Fruit fly (Drosophila melanogaster) whole organism, embryonic: ENCODE measurements around the gene Rpp14a.

Experiments used
- Bteb2 ChIP-seq: fragments of 200-800 bp; sonication (Bioruptor generic); optimal IDR thresholded peaks from 2 replicates; lab custom pipeline; 2016; ENCODE audit warnings: missing biosample characterization, missing genetic modification characterization
- CG6683 ChIP-seq: fragments of 200-800 bp; sonication (Bioruptor generic); optimal IDR thresholded peaks from 2 replicates; lab custom pipeline; 2017; ENCODE audit warnings: missing biosample characterization, mild to moderate bottlenecking, missing genetic modification characterization, missing genetic modification reagents
- CG6813 ChIP-seq: fragments of 200-800 bp; sonication (Bioruptor generic); optimal IDR thresholded peaks from 2 replicates; lab custom pipeline; 2017; ENCODE audit warnings: missing biosample characterization, missing genetic modification characterization, mild to moderate bottlenecking, moderate library complexity, missing genetic modification reagents
- Dip2 ChIP-seq: fragments of 200-800 bp; sonication (Bioruptor generic); IDR thresholded peaks from 2 replicates; pipeline ENCODE4 v1.3.6; 2022; ENCODE audit warnings: missing biosample characterization, missing genetic modification characterization
- Lpt ChIP-seq: fragments of >200 bp; optimal IDR thresholded peaks from 2 replicates; lab custom pipeline; 2018; ENCODE audit warnings: missing biosample characterization, missing genetic modification characterization
- ab ChIP-seq: fragments of 200-800 bp; sonication (Bioruptor generic); optimal IDR thresholded peaks from 2 replicates; lab custom pipeline; 2016; ENCODE audit warnings: missing biosample characterization, missing genetic modification characterization
- ranshi ChIP-seq: fragments of 200-800 bp; sonication (Bioruptor generic); IDR thresholded peaks from 2 replicates; pipeline ENCODE4 v1.3.6; 2022; ENCODE audit warnings: missing biosample characterization, missing genetic modification characterization

DNA sequence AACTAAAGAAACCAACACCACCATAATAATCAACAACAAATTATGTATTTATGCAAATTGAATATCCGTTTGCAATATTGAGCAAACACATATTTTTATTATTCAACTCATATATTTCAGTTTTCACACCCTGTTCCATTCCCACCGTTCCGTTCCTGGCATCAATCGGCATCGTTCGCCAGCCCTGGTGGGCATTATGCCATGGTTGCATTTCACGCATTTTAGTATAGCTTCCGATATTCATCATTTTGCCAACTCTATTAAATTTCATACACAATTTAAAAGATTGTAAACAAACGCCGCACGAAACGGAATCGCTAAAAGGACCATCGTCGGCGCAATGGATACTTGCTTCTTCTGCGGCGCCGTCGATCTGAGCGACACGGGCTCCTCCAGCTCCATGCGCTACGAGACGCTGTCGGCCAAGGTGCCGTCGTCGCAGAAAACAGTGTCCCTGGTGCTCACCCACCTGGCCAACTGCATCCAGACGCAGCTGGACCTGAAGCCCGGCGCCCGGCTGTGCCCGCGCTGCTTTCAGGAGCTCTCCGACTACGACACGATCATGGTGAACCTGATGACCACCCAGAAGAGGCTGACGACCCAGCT is 13.4 kb upstream of the Rpp14a start, which contains the start of gene Sry-delta:
- peak; percentile 45 for TF ChIP-seq ab (GFP tag; lab: Kevin White, UChicago)
- no peak for TF ChIP-seq Lpt (GFP tag; lab: Kevin White, UChicago)
- TF ChIP-seq Bteb2 (GFP tag; lab: Kevin White, UChicago) = peak; percentile 74
- peak; percentile 50 for TF ChIP-seq CG6683 (GFP tag; lab: Kevin White, UChicago)
- no peak for TF ChIP-seq Dip2 (GFP tag; lab: Robert Waterston, UW)
- TF ChIP-seq CG6813 (GFP tag; lab: Kevin White, UChicago) = peak; percentile 26
- peak; percentile 82 for TF ChIP-seq ranshi (GFP tag; lab: Robert Waterston, UW)
